Worm (Caenorhabditis elegans) whole organism, L1 larva: ENCODE measurements around the gene F58G1.8.

Experiments used
- aha-1 ChIP-seq: fragments of 150-350 bp; optimal IDR thresholded peaks from 2 replicates; lab custom pipeline; 2014; ENCODE audit warnings: missing biosample characterization, missing genetic modification characterization
- efl-1 ChIP-seq, 4 experiments: fragments of 150-350 bp; optimal IDR thresholded peaks in 3 of 4; peaks in 1 of 4; 1 replicate in 1 of 4; 2 replicates in 3 of 4; lab custom pipeline; 2014; ENCODE audit warnings: missing biosample characterization in 2 of 4, missing genetic modification characterization in 2 of 4, missing genetic modification reagents in 2 of 4
- egl-13 ChIP-seq: sonication (generic microtip); optimal IDR thresholded peaks from 2 replicates; lab custom pipeline; 2016; ENCODE audit warnings: missing genotype, missing genetic modification reagents, missing genetic modification characterization, missing compliant biosample characterization
- elt-3 ChIP-seq, 6 experiments: fragments of 150-350 bp in 1 of 6; sonication (generic microtip); optimal IDR thresholded peaks; 2 replicates each; lab custom pipeline; 2017 to 2018; ENCODE audit warnings: missing biosample characterization in 6 of 6, missing genetic modification characterization in 6 of 6, inconsistent platforms in 1 of 6
- isw-1 ChIP-seq: fragments of 200-800 bp; sonication (Bioruptor generic); IDR thresholded peaks from 2 replicates; pipeline ENCODE4 v1.3.6; 2022; ENCODE audit warnings: missing genetic modification characterization, missing compliant biosample characterization
- lin-15B ChIP-seq: fragments of 150-350 bp; sonication (generic microtip); optimal IDR thresholded peaks from 3 replicates; lab custom pipeline; 2014; ENCODE audit warnings: missing biosample characterization, missing genetic modification characterization
- nhr-19 ChIP-seq: fragments of 200-800 bp; sonication (Bioruptor generic); conservative IDR thresholded peaks from 2 replicates; pipeline ENCODE4 v1.3.6; 2022; ENCODE audit warnings: missing genetic modification characterization, missing compliant biosample characterization
- sptf-1 ChIP-seq: fragments of 150-350 bp; optimal IDR thresholded peaks from 2 replicates; lab custom pipeline; 2014; ENCODE audit warnings: missing biosample characterization, missing genetic modification characterization
- ztf-4 ChIP-seq: fragments of 150-350 bp; optimal IDR thresholded peaks from 2 replicates; lab custom pipeline; 2014; ENCODE audit warnings: missing biosample characterization, missing genetic modification characterization

ce11 chrII:12961743-12962142 lies 36.3 kb upstream of the F58G1.8 start:
- TF ChIP-seq egl-13 (tag; lab: Kevin White, UChicago) (no peak), efl-1 (optimal IDR thresholded peaks at IDR 0.05; lab: Kevin White, UChicago) (no peak), efl-1 (GFP tag; optimal IDR thresholded peaks at IDR 0.05 in 1 of 2; lab: Kevin White, UChicago) (no peak), sptf-1 (tag; lab: Kevin White, UChicago) (no peak), ztf-4 (tag; lab: Kevin White, UChicago) (no peak), isw-1 (GFP tag; lab: Robert Waterston, UW) (no peak), aha-1 (tag; lab: Kevin White, UChicago) (no peak), lin-15B (tag; lab: Kevin White, UChicago) (no peak), nhr-19 (GFP tag; lab: Robert Waterston, UW) (no peak), elt-3 (tag; optimal IDR thresholded peaks at IDR 0.05; lab: Kevin White, UChicago) (no peak)
